Fruit fly (Drosophila melanogaster) whole organism, prepupa: ENCODE data around the gene nAChRalpha5.

Experiments
- CG10631 ChIP-seq: fragments of 200-800 bp; sonication (Bioruptor generic); optimal IDR thresholded peaks from 2 replicates; lab custom pipeline; 2016; ENCODE audit warnings: missing biosample characterization, missing genetic modification characterization
- CG10669 ChIP-seq: fragments of 200-800 bp; sonication (Bioruptor generic); optimal IDR thresholded peaks from 3 replicates; lab custom pipeline; 2018; ENCODE audit warnings: missing biosample characterization, mild to moderate bottlenecking, missing genetic modification characterization, moderate library complexity
- CG11294 ChIP-seq: fragments of 200-800 bp; sonication (Bioruptor generic); IDR thresholded peaks from 2 replicates; pipeline ENCODE4 v1.3.6; 2022; ENCODE audit warnings: missing biosample characterization, missing genetic modification characterization
- CG11762 ChIP-seq: fragments of 200-800 bp; sonication (Bioruptor generic); optimal IDR thresholded peaks from 3 replicates; lab custom pipeline; 2016; ENCODE audit warnings: missing biosample characterization, missing genetic modification characterization; ENCODE audit not compliant: insufficient read depth
- CG15336 ChIP-seq: fragments of 200-800 bp; sonication (Bioruptor generic); IDR thresholded peaks from 2 replicates; pipeline ENCODE4 v1.3.6; 2022; ENCODE audit warnings: missing biosample characterization, missing genetic modification characterization
- CG1621 ChIP-seq: fragments of 200-800 bp; sonication (Bioruptor generic); optimal IDR thresholded peaks from 3 replicates; lab custom pipeline; 2018; ENCODE audit warnings: missing biosample characterization, mild to moderate bottlenecking, missing genetic modification characterization
- CG3032 ChIP-seq: fragments of 200-800 bp; optimal IDR thresholded peaks from 2 replicates; lab custom pipeline; 2019; ENCODE audit warnings: missing biosample characterization, mild to moderate bottlenecking, missing genetic modification characterization, moderate library complexity
- CG31627 ChIP-seq: fragments of 200-800 bp; sonication (Bioruptor generic); optimal IDR thresholded peaks from 3 replicates; lab custom pipeline; 2016; ENCODE audit warnings: missing biosample characterization, missing genetic modification characterization
- CG32006 ChIP-seq: fragments of 200-800 bp; sonication (Bioruptor generic); optimal IDR thresholded peaks from 3 replicates; lab custom pipeline; 2017; ENCODE audit warnings: missing biosample characterization, mild to moderate bottlenecking, missing genetic modification characterization
- CG3919 ChIP-seq: fragments of 200-800 bp; sonication (Bioruptor generic); optimal IDR thresholded peaks from 3 replicates; lab custom pipeline; 2016; ENCODE audit warnings: missing biosample characterization, missing genetic modification characterization
- CG4318 ChIP-seq: fragments of 200-800 bp; sonication (Bioruptor generic); optimal IDR thresholded peaks from 3 replicates; lab custom pipeline; 2017; ENCODE audit warnings: missing biosample characterization, mild to moderate bottlenecking, missing genetic modification characterization
- CG6163 ChIP-seq: fragments of 200-800 bp; sonication (Bioruptor generic); IDR thresholded peaks from 3 replicates; pipeline ENCODE4 v1.3.6; 2022; ENCODE audit warnings: missing biosample characterization, missing genetic modification characterization
- CG6276 ChIP-seq: fragments of 200-800 bp; sonication (Bioruptor generic); optimal IDR thresholded peaks from 2 replicates; lab custom pipeline; 2017; ENCODE audit warnings: missing biosample characterization, mild to moderate bottlenecking, missing genetic modification characterization
- CG6792 ChIP-seq: fragments of 200-800 bp; sonication (Bioruptor generic); optimal IDR thresholded peaks from 3 replicates; lab custom pipeline; 2016; ENCODE audit warnings: missing biosample characterization, missing genetic modification characterization
- CG6808 ChIP-seq: fragments of 200-800 bp; sonication (Bioruptor generic); optimal IDR thresholded peaks from 3 replicates; lab custom pipeline; 2017; ENCODE audit warnings: missing biosample characterization, missing genetic modification characterization, mild to moderate bottlenecking, moderate library complexity, missing genetic modification reagents
- CG6854 ChIP-seq: fragments of 200-800 bp; sonication (Bioruptor generic); optimal IDR thresholded peaks from 2 replicates; lab custom pipeline; 2017; ENCODE audit warnings: missing biosample characterization, mild to moderate bottlenecking, missing genetic modification characterization
- CG7368 ChIP-seq: fragments of 200-800 bp; sonication (Bioruptor generic); optimal IDR thresholded peaks from 3 replicates; lab custom pipeline; 2016; ENCODE audit warnings: missing biosample characterization, missing genetic modification characterization
- CG8119 ChIP-seq: fragments of 200-800 bp; sonication (Bioruptor generic); IDR thresholded peaks from 3 replicates; pipeline ENCODE4 v1.3.6; 2022; ENCODE audit warnings: missing biosample characterization, missing genetic modification characterization
- CG8319 ChIP-seq: fragments of 200-800 bp; sonication (Bioruptor generic); optimal IDR thresholded peaks from 3 replicates; lab custom pipeline; 2016; ENCODE audit warnings: missing biosample characterization, missing genetic modification characterization
- CG9139 ChIP-seq: fragments of 200-800 bp; sonication (Bioruptor generic); optimal IDR thresholded peaks from 3 replicates; lab custom pipeline; 2017; ENCODE audit warnings: missing biosample characterization, mild to moderate bottlenecking, missing genetic modification characterization
- Eip75B ChIP-seq: fragments of 200-800 bp; sonication (Bioruptor generic); optimal IDR thresholded peaks from 3 replicates; lab custom pipeline; 2016; ENCODE audit warnings: missing biosample characterization, missing genetic modification characterization
- Eip78C ChIP-seq: fragments of 200-800 bp; sonication (Bioruptor generic); peaks from one replicate; lab custom pipeline; 2016; ENCODE audit warnings: missing biosample characterization, missing genetic modification characterization
- Ets21C ChIP-seq: fragments of 200-800 bp; sonication (Bioruptor generic); optimal IDR thresholded peaks from 3 replicates; lab custom pipeline; 2016; ENCODE audit warnings: missing biosample characterization, missing genetic modification characterization
- Gug ChIP-seq: fragments of 200-800 bp; sonication (Bioruptor generic); IDR thresholded peaks from 2 replicates; pipeline ENCODE4 v1.3.6; 2022; ENCODE audit warnings: missing biosample characterization, missing genetic modification characterization
- Hr39 ChIP-seq: fragments of 200-800 bp; sonication (Bioruptor generic); optimal IDR thresholded peaks from 2 replicates; lab custom pipeline; 2016; ENCODE audit warnings: missing biosample characterization, missing genetic modification characterization
- Lpt ChIP-seq: fragments of 200-800 bp; sonication (Bioruptor generic); optimal IDR thresholded peaks from 3 replicates; lab custom pipeline; 2016; ENCODE audit warnings: missing biosample characterization, missing genetic modification characterization
- Met ChIP-seq: fragments of 200-800 bp; sonication (Bioruptor generic); optimal IDR thresholded peaks from 3 replicates; lab custom pipeline; 2016; ENCODE audit warnings: missing biosample characterization, missing genetic modification characterization
- Sox102F ChIP-seq: fragments of 200-800 bp; sonication (Bioruptor generic); optimal IDR thresholded peaks from 2 replicates; lab custom pipeline; 2016; ENCODE audit warnings: missing biosample characterization, mild to moderate bottlenecking, missing genetic modification characterization
- Sox14 ChIP-seq: fragments of 200-800 bp; sonication (Bioruptor generic); optimal IDR thresholded peaks from 3 replicates; lab custom pipeline; 2016; ENCODE audit warnings: missing biosample characterization, missing genetic modification characterization
- achi ChIP-seq: fragments of 200-800 bp; sonication (Bioruptor generic); optimal IDR thresholded peaks from 3 replicates; lab custom pipeline; 2016; ENCODE audit warnings: missing biosample characterization, missing genetic modification characterization
- acj6 ChIP-seq: fragments of 200-800 bp; sonication (Bioruptor generic); optimal IDR thresholded peaks from 3 replicates; lab custom pipeline; 2016; ENCODE audit warnings: missing biosample characterization, missing genetic modification characterization
- cyc ChIP-seq: fragments of 200-800 bp; sonication (Bioruptor generic); optimal IDR thresholded peaks from 3 replicates; lab custom pipeline; 2016; ENCODE audit warnings: missing biosample characterization, missing genetic modification characterization
- dsx ChIP-seq: fragments of 200-800 bp; optimal IDR thresholded peaks from 3 replicates; lab custom pipeline; 2019; ENCODE audit warnings: missing biosample characterization, mild to moderate bottlenecking, missing genetic modification characterization, moderate library complexity; ENCODE audit not compliant: poor library complexity, severe bottlenecking
- eg ChIP-seq: fragments of 200-800 bp; sonication (Bioruptor generic); IDR thresholded peaks from 3 replicates; pipeline ENCODE4 v1.3.6; 2022; ENCODE audit warnings: missing biosample characterization, missing genetic modification characterization
- esn ChIP-seq: fragments of 200-800 bp; sonication (Bioruptor generic); optimal IDR thresholded peaks from 2 replicates; lab custom pipeline; 2016; ENCODE audit warnings: missing biosample characterization, mild to moderate bottlenecking, missing genetic modification characterization, moderate library complexity
- fkh ChIP-seq: fragments of 200-800 bp; sonication (Bioruptor generic); optimal IDR thresholded peaks from 3 replicates; lab custom pipeline; 2017; ENCODE audit warnings: missing biosample characterization, mild to moderate bottlenecking, missing genetic modification characterization, moderate library complexity
- lz ChIP-seq: fragments of 200-800 bp; sonication (Bioruptor generic); optimal IDR thresholded peaks from 3 replicates; lab custom pipeline; 2016; ENCODE audit warnings: missing biosample characterization, missing genetic modification characterization
- spab ChIP-seq: fragments of 200-800 bp; sonication (Bioruptor generic); optimal IDR thresholded peaks from 2 replicates; lab custom pipeline; 2017; ENCODE audit warnings: missing biosample characterization, mild to moderate bottlenecking, missing genetic modification characterization, missing genetic modification reagents
- svp ChIP-seq: fragments of 200-800 bp; sonication (Bioruptor generic); peaks from one replicate; lab custom pipeline; 2016; ENCODE audit warnings: missing biosample characterization, missing genetic modification characterization
- topi ChIP-seq: fragments of 200-800 bp; sonication (Bioruptor generic); optimal IDR thresholded peaks from 3 replicates; lab custom pipeline; 2016; ENCODE audit warnings: missing biosample characterization, missing genetic modification characterization

Gene nAChRalpha5

DNA sequence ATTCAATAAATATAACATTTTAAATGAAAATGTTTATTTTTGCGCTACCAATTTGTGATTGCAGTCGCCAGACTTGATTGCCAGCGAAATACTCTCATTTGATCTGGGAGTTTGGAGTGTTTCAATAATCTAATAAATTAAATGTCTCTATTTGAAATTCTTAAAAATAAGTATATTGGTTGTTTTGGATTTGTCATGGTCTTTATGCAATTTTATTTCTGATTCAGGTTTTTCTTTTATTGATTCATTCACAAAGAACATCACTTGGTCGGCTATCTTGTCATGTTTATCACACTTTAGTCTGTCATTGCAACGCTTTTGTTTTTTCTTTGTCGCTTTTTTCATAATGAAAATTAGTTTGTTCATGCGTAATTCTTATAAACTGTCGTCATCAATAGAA is 41.0 kb upstream of the nAChRalpha5 start (continued):
- peak; percentile 37; the same call in 1 of the 3 replicates for TF ChIP-seq CG6163 (GFP tag; lab: Robert Waterston, UW)
- TF ChIP-seq topi (GFP tag; lab: Kevin White, UChicago) = peak; percentile 61
- no peak for TF ChIP-seq CG4318
- peak; percentile 39 for TF ChIP-seq CG32006 (GFP tag; lab: Kevin White, UChicago)
- no peak for TF ChIP-seq CG3032
- no peak for TF ChIP-seq CG6792 (GFP tag; lab: Kevin White, UChicago)
- peak; percentile 44 for TF ChIP-seq cyc (GFP tag; lab: Kevin White, UChicago)
- TF ChIP-seq CG11294 (GFP tag; lab: Robert Waterston, UW) = peak; percentile 48; the same call in 1 of the 2 replicates
- TF ChIP-seq CG6808 = no peak
- no peak for TF ChIP-seq Ets21C
- TF ChIP-seq fkh (GFP tag; lab: Kevin White, UChicago) = no peak

DNA sequence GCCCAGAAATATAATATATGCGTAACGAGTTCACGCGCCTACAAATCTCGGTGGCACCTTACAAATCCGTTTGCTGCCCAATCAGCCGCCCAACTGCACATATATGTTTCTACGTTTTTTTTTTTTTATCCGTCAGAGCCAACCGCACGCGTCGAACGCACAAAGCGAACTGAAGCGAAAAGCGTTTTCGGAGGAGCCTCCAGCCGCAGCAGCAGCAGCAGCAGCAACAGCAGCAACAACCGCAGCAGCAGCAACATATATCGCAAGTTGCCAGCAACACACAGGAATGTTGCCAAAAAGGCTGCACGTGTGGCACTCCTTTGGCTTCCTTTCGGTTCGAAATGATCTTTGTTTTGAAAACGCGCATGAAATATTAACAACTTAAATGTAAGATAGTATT is 38.9 kb upstream of the nAChRalpha5 start, which contains the start of gene rk:
Gene rk (minus strand): TSS at position 171 of the 400 bp plus-strand sequence.
- no peak for TF ChIP-seq CG15336 (GFP tag; lab: Robert Waterston, UW)
- peak; percentile 18 for TF ChIP-seq Met (GFP tag; lab: Kevin White, UChicago)
- TF ChIP-seq CG8119 (GFP tag; lab: Robert Waterston, UW) = no peak
- peak; percentile 22 for TF ChIP-seq svp (GFP tag; lab: Kevin White, UChicago)
- 0 out of 3 replicates have a peak, but pooled peaks have one; percentile 33 for TF ChIP-seq CG6163 (GFP tag; lab: Robert Waterston, UW)
- TF ChIP-seq dsx (GFP tag; lab: Kevin White, UChicago) = peak; percentile 7
- no peak for TF ChIP-seq Hr39 (GFP tag; lab: Kevin White, UChicago)
- TF ChIP-seq CG11294 (GFP tag; lab: Robert Waterston, UW) = no peak
- peak; percentile 38 for TF ChIP-seq CG3919
- TF ChIP-seq CG8319 (GFP tag; lab: Kevin White, UChicago) = no peak
- peak; percentile 56 for TF ChIP-seq Eip78C (GFP tag; lab: Kevin White, UChicago)

DNA sequence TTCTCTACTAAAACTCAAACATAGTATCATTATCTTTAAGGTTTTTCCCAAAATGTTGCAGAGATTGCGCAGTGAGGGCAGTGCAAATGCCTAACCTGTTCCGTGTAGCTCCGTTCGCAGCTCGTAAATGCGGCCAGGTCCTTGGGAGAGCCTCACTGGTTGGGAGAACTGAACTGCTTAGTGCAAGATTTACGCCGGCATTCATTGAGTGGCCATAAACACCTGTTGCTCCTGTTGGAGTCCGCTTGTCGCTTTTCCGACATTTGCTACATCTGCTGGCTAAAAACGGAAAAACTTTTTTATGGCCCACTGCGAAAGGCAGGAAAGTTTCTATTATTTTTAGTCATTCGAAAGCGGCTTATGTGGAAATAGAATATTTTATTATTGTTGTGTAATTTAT is 38.1 kb upstream of the nAChRalpha5 start:
- TF ChIP-seq CG8119 (GFP tag; lab: Robert Waterston, UW) = no peak
- no peak for TF ChIP-seq CG31627 (GFP tag; lab: Kevin White, UChicago)
- TF ChIP-seq CG7368 (GFP tag; lab: Kevin White, UChicago) = no peak
- no peak for TF ChIP-seq CG10631 (GFP tag; lab: Kevin White, UChicago)
- no peak for TF ChIP-seq Eip75B (GFP tag; lab: Kevin White, UChicago)
- TF ChIP-seq CG9139 = no peak
- no peak for TF ChIP-seq Eip78C (GFP tag; lab: Kevin White, UChicago)
- TF ChIP-seq CG6808 = no peak
- no peak for TF ChIP-seq CG3919
- TF ChIP-seq CG4318 = no peak
- no peak for TF ChIP-seq esn (GFP tag; lab: Kevin White, UChicago)
- no peak for TF ChIP-seq cyc (GFP tag; lab: Kevin White, UChicago)
- no peak for TF ChIP-seq CG11762 (GFP tag; lab: Kevin White, UChicago)
- no peak for TF ChIP-seq fkh (GFP tag; lab: Kevin White, UChicago)

DNA sequence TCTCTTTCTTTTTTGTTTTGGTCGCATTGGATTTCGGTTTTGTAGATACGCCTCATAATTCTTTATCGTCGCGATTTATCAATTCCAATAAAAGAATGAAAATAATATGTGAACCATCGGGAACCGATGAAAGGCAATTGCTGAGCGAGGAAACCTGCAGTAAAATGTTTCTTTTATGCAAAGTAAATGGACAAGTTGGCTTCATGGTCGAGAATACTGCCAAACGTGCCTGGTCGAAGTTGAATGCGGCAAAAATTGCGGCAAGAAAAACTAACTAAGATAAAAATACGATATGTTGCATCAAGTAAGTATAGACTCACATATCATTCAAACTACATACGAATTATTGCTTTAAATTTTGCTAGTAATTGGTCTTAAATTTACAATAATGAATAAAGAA is 32.2 kb upstream of the nAChRalpha5 start, which contains the start of gene CG42692:
Gene CG42692 (plus strand): TSS at position 301 of the 400 bp plus-strand sequence.
- TF ChIP-seq svp (GFP tag; lab: Kevin White, UChicago) = peak; percentile 12
- no peak for TF ChIP-seq lz

DNA sequence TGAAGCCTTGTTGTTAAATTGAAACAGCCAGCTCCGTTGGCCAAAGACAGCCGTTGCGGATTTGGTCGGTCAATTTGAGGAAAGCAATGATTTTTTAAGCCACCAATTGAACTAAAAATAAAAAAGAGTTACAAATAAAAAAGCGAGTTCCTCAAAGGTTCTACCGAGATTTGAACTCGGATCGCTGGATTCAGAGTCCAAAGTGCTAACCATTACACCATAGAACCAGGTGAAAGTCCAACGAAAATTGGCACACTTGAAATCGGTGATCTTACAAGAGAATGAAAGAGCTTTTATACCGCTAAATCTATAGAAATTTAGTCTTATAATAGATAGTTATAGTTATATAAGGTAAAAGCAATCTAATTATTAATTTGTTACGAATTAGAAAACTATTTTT is 29.6 kb upstream of the nAChRalpha5 start:
- TF ChIP-seq CG9139 (peak; percentile 7), topi (GFP tag; lab: Kevin White, UChicago) (no peak), svp (GFP tag; lab: Kevin White, UChicago) (peak; percentile 70), CG6854 (GFP tag; lab: Kevin White, UChicago) (no peak)
- TF ChIP-seq, all 60 proteins: peak for 2

DNA sequence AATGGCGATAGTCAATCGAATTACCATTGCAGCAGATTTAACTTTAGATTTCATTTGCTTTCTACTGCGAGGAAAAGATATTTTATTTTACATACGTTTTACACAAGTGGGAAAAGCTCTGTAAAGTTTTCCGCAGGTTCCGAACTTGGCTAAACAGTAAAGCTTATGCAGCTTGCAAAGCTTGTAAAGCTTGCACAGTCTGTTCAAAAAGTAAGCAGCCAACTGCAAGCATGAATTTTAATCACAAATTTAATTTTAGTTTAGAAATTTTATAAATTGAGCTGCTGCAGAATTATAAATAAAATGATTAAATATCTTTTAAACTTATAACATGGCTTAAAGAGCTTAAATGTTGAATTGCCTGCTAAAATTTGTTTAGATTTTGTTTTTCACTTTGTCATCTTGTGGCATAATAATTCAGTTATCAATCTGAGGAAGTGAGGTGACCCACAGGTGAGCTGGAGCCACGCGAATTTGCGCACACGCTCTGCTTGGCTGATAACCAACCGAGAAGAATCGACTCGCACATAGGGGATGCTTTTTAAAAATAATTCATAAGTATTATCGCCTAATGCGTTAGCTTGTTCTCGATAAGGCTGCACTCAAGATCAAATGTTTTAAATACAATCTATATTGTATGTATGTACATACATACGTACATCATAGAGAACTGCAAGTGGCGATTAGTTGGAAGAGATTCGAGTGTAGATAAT is 28.2 kb upstream of the nAChRalpha5 start:
- TF ChIP-seq achi (GFP tag; lab: Kevin White, UChicago) (no peak), Sox102F (GFP tag; lab: Kevin White, UChicago) (no peak), CG1621 (tag; lab: Kevin White, UChicago) (no peak), acj6 (GFP tag; lab: Kevin White, UChicago) (no peak), dsx (GFP tag; lab: Kevin White, UChicago) (no peak), Lpt (GFP tag; lab: Kevin White, UChicago) (no peak), Eip78C (GFP tag; lab: Kevin White, UChicago) (peak; percentile 72), CG15336 (GFP tag; lab: Robert Waterston, UW) (no peak), Gug (GFP tag; lab: Robert Waterston, UW) (no peak), CG32006 (GFP tag; lab: Kevin White, UChicago) (no peak), spab (GFP tag; lab: Kevin White, UChicago) (no peak), CG10669 (GFP tag; lab: Kevin White, UChicago) (peak; percentile 17), CG6276 (GFP tag; lab: Kevin White, UChicago) (no peak), eg (no peak; the same call in 1 of the 3 replicates), Sox14 (GFP tag; lab: Kevin White, UChicago) (no peak)
